Fruit fly (Drosophila melanogaster) Kc167 (cell line): ENCODE measurements around the gene Sap30.

ENCODE experiments used
- h ChIP-seq: fragments of >200 bp; optimal IDR thresholded peaks from 3 replicates; lab custom pipeline; 2018; ENCODE audit warnings: missing external identifiers
- insv ChIP-seq: fragments of >200 bp; optimal IDR thresholded peaks from 3 replicates; lab custom pipeline; 2018; ENCODE audit warnings: missing external identifiers
- psq ChIP-seq: fragments of >200 bp; optimal IDR thresholded peaks from 2 replicates; lab custom pipeline; 2017; ENCODE audit warnings: missing external identifiers

DNA sequence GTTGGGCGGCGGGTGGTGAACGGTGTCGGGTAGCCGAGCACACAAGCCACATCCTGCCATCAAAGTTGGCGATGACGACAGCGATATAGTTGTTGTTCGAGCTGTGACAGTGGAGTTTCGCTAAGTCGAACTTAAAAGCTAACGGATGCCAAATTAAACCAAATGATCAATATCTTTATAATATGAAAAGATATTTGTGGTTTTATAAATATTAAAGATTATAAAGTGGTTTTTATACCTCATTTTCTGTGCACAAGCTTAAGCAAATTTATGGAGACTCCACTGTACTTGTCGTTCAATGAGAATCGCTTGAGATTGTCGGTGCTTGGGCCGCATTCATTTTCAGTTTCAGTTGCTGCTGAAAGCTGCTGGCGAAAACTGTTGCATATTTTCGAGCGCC is 35.0 kb downstream of the Sap30 start:
- TF ChIP-seq h (lab: Kevin White, UChicago) (no peak), insv (lab: Kevin White, UChicago) (no peak), psq (lab: Kevin White, UChicago) (no peak)
